Fruit fly (Drosophila melanogaster) whole organism, embryonic: ENCODE results near the gene CG33669.
A peak's percentile ranks its signal among the peaks of the same experiment; 100 is the strongest.

Experiments used
- CG10654 ChIP-seq: fragments of 200-800 bp; sonication (Bioruptor generic); optimal IDR thresholded peaks from 2 replicates; lab custom pipeline; 2016; ENCODE audit warnings: missing biosample characterization, missing genetic modification characterization
- CG12769 ChIP-seq: fragments of 200-800 bp; sonication (Bioruptor generic); optimal IDR thresholded peaks from 2 replicates; lab custom pipeline; 2019; ENCODE audit warnings: missing biosample characterization, mild to moderate bottlenecking, missing genetic modification characterization, moderate library complexity
- CG14441 ChIP-seq: fragments of 200-800 bp; sonication (Bioruptor generic); IDR thresholded peaks from 2 replicates; pipeline ENCODE4 v1.3.6; 2022; ENCODE audit warnings: missing biosample characterization, missing genetic modification characterization
- CG14965 ChIP-seq: fragments of 200-800 bp; sonication (Bioruptor generic); optimal IDR thresholded peaks from 2 replicates; lab custom pipeline; 2016; ENCODE audit warnings: missing biosample characterization, missing genetic modification characterization, borderline replicate concordance
- CG15269 ChIP-seq: fragments of 200-800 bp; sonication (Bioruptor generic); optimal IDR thresholded peaks from 2 replicates; lab custom pipeline; 2018; ENCODE audit warnings: missing biosample characterization, mild to moderate bottlenecking, missing genetic modification characterization, moderate library complexity
- CG1602 ChIP-seq: fragments of 200-800 bp; sonication (Bioruptor generic); optimal IDR thresholded peaks from 3 replicates; lab custom pipeline; 2016; ENCODE audit warnings: missing biosample characterization, missing genetic modification characterization
- CG18476 ChIP-seq: fragments of 200-800 bp; sonication (Bioruptor generic); optimal IDR thresholded peaks from 2 replicates; lab custom pipeline; 2016; ENCODE audit warnings: missing biosample characterization, mild to moderate bottlenecking, missing genetic modification characterization
- CG18619 ChIP-seq: fragments of 200-800 bp; sonication (Bioruptor generic); optimal IDR thresholded peaks from 3 replicates; lab custom pipeline; 2017; ENCODE audit warnings: missing biosample characterization, mild to moderate bottlenecking, missing genetic modification characterization
- CG2120 ChIP-seq: fragments of 200-800 bp; sonication (Bioruptor generic); optimal IDR thresholded peaks from 3 replicates; lab custom pipeline; 2016; ENCODE audit warnings: missing biosample characterization, missing genetic modification characterization
- CG2202 ChIP-seq: fragments of 200-800 bp; sonication (Bioruptor generic); optimal IDR thresholded peaks from 2 replicates; lab custom pipeline; 2018; ENCODE audit warnings: missing biosample characterization, mild to moderate bottlenecking, missing genetic modification characterization
- CG3065 ChIP-seq: fragments of 200-800 bp; sonication (Bioruptor generic); optimal IDR thresholded peaks from 2 replicates; lab custom pipeline; 2016; ENCODE audit warnings: missing biosample characterization, missing genetic modification characterization
- CG31224 ChIP-seq: fragments of 200-800 bp; sonication (Bioruptor generic); IDR thresholded peaks from 2 replicates; pipeline ENCODE4 v1.3.6; 2022; ENCODE audit warnings: missing biosample characterization, missing genetic modification characterization
- CG31388 ChIP-seq: fragments of 200-800 bp; sonication (Bioruptor generic); optimal IDR thresholded peaks from 2 replicates; lab custom pipeline; 2016; ENCODE audit warnings: missing biosample characterization, missing genetic modification characterization
- CG3281 ChIP-seq: fragments of 200-800 bp; sonication (Bioruptor generic); optimal IDR thresholded peaks from 3 replicates; lab custom pipeline; 2017; ENCODE audit warnings: missing biosample characterization, mild to moderate bottlenecking, missing genetic modification characterization
- CG4328 ChIP-seq: fragments of 200-800 bp; sonication (Bioruptor generic); optimal IDR thresholded peaks from 3 replicates; lab custom pipeline; 2017; ENCODE audit warnings: missing biosample characterization, missing genetic modification reagents, missing genetic modification characterization
- CG4360 ChIP-seq: fragments of 200-800 bp; sonication (Bioruptor generic); IDR thresholded peaks from 2 replicates; pipeline ENCODE4 v1.3.6; 2022; ENCODE audit warnings: missing biosample characterization, missing genetic modification characterization
- CG4820 ChIP-seq: fragments of 200-800 bp; sonication (Bioruptor generic); optimal IDR thresholded peaks from 3 replicates; lab custom pipeline; 2016; ENCODE audit warnings: missing biosample characterization, missing genetic modification characterization
- Dip3 ChIP-seq: fragments of 200-800 bp; sonication (Bioruptor generic); optimal IDR thresholded peaks from 3 replicates; lab custom pipeline; 2016; ENCODE audit warnings: missing biosample characterization, missing genetic modification characterization
- Doc3 ChIP-seq: fragments of 200-800 bp; sonication (Bioruptor generic); IDR thresholded peaks from 3 replicates; pipeline ENCODE4 v1.3.6; 2022; ENCODE audit warnings: missing biosample characterization, missing genetic modification characterization; ENCODE audit not compliant: partially characterized antibody
- HLH4C ChIP-seq: fragments of 200-800 bp; sonication (Bioruptor generic); IDR thresholded peaks from 3 replicates; pipeline ENCODE4 v1.3.6; 2022; ENCODE audit warnings: missing biosample characterization, missing genetic modification characterization; ENCODE audit not compliant: partially characterized antibody
- HmgD ChIP-seq: fragments of 200-800 bp; sonication (Bioruptor generic); optimal IDR thresholded peaks from 3 replicates; lab custom pipeline; 2016; ENCODE audit warnings: missing biosample characterization, missing genetic modification characterization
- Hr51 ChIP-seq, 2 experiments: fragments of 200-800 bp; sonication (Bioruptor generic); optimal IDR thresholded peaks; 2 replicates in 1 of 2; 3 replicates in 1 of 2; lab custom pipeline; 2016 to 2018; ENCODE audit warnings: missing biosample characterization in 2 of 2, missing genetic modification characterization in 2 of 2, mild to moderate bottlenecking in 1 of 2, moderate library complexity in 1 of 2
- Neu2 ChIP-seq: fragments of 200-800 bp; sonication (Bioruptor generic); optimal IDR thresholded peaks from 3 replicates; lab custom pipeline; 2016; ENCODE audit warnings: missing biosample characterization, missing genetic modification characterization, borderline replicate concordance
- Side ChIP-seq: fragments of 200-800 bp; sonication (Bioruptor generic); optimal IDR thresholded peaks from 2 replicates; lab custom pipeline; 2016; ENCODE audit warnings: missing biosample characterization, missing genetic modification characterization
- Stat92E ChIP-seq, 3 experiments: fragments of >200 bp in 2 of 3; fragments of 200-800 bp in 1 of 3; sonication (Bioruptor generic) in 1 of 3; optimal IDR thresholded peaks; 2 replicates each; lab custom pipeline; 2017 to 2019; ENCODE audit warnings: missing biosample characterization in 3 of 3, missing genetic modification characterization in 3 of 3, mild to moderate bottlenecking in 1 of 3, moderate library complexity in 1 of 3
- emc ChIP-seq: fragments of 200-800 bp; sonication (Bioruptor generic); optimal IDR thresholded peaks from 2 replicates; lab custom pipeline; 2016; ENCODE audit warnings: missing biosample characterization, missing genetic modification characterization
- en ChIP-seq: fragments of 200-800 bp; sonication (Bioruptor generic); optimal IDR thresholded peaks from 2 replicates; lab custom pipeline; 2016; ENCODE audit warnings: missing biosample characterization, missing genetic modification characterization
- fd3F ChIP-seq: fragments of 200-800 bp; sonication (Bioruptor generic); optimal IDR thresholded peaks from 2 replicates; lab custom pipeline; 2018; ENCODE audit warnings: missing biosample characterization, mild to moderate bottlenecking, missing genetic modification characterization, moderate library complexity
- fd64A ChIP-seq: fragments of 200-800 bp; sonication (Bioruptor generic); optimal IDR thresholded peaks from 3 replicates; lab custom pipeline; 2018; ENCODE audit warnings: missing biosample characterization, mild to moderate bottlenecking, missing genetic modification characterization
- grau ChIP-seq: fragments of 200-800 bp; optimal IDR thresholded peaks from 3 replicates; lab custom pipeline; 2019; ENCODE audit warnings: missing biosample characterization, mild to moderate bottlenecking, missing genetic modification characterization, moderate library complexity
- jing ChIP-seq: fragments of 200-800 bp; sonication (Bioruptor generic); optimal IDR thresholded peaks from 2 replicates; lab custom pipeline; 2018; ENCODE audit warnings: missing biosample characterization, mild to moderate bottlenecking, missing genetic modification characterization
- kni ChIP-seq: fragments of 200-800 bp; sonication (Bioruptor generic); optimal IDR thresholded peaks from 3 replicates; lab custom pipeline; 2017; ENCODE audit warnings: mild to moderate bottlenecking, missing biosample characterization, missing genetic modification reagents, missing genetic modification characterization
- lmd ChIP-seq: fragments of 200-800 bp; sonication (Bioruptor generic); IDR thresholded peaks from 2 replicates; pipeline ENCODE4 v1.3.6; 2022; ENCODE audit warnings: missing biosample characterization, missing genetic modification characterization
- peb ChIP-seq: fragments of 200-800 bp; sonication (Bioruptor generic); IDR thresholded peaks from 2 replicates; pipeline ENCODE4 v1.3.6; 2022; ENCODE audit warnings: missing biosample characterization, missing genetic modification characterization
- ranshi ChIP-seq: fragments of 200-800 bp; sonication (Bioruptor generic); IDR thresholded peaks from 2 replicates; pipeline ENCODE4 v1.3.6; 2022; ENCODE audit warnings: missing biosample characterization, missing genetic modification characterization
- sd ChIP-seq: fragments of 200-800 bp; sonication (Bioruptor generic); optimal IDR thresholded peaks from 3 replicates; lab custom pipeline; 2018; ENCODE audit warnings: missing biosample characterization, mild to moderate bottlenecking, missing genetic modification characterization, moderate library complexity
- sima ChIP-seq: fragments of 200-800 bp; sonication (Bioruptor generic); optimal IDR thresholded peaks from 2 replicates; lab custom pipeline; 2016; ENCODE audit warnings: missing biosample characterization, missing genetic modification characterization
- sna ChIP-seq: fragments of 200-800 bp; sonication (Bioruptor generic); IDR thresholded peaks from 2 replicates; pipeline ENCODE4 v1.3.6; 2022; ENCODE audit warnings: missing biosample characterization, missing genetic modification characterization; ENCODE audit not compliant: partially characterized antibody
- sug ChIP-seq: fragments of 200-800 bp; optimal IDR thresholded peaks from 2 replicates; lab custom pipeline; 2019; ENCODE audit warnings: missing biosample characterization, mild to moderate bottlenecking, missing genetic modification characterization, moderate library complexity
- tll ChIP-seq, 2 experiments: fragments of 200-800 bp in 1 of 2; fragments of >200 bp in 1 of 2; sonication (Bioruptor generic) in 1 of 2; optimal IDR thresholded peaks; 2 replicates each; lab custom pipeline; 2017 to 2019; ENCODE audit warnings: missing biosample characterization in 2 of 2, missing genetic modification characterization in 2 of 2, mild to moderate bottlenecking in 1 of 2, moderate library complexity in 1 of 2
- tup ChIP-seq: fragments of 200-800 bp; sonication (Bioruptor generic); optimal IDR thresholded peaks from 2 replicates; lab custom pipeline; 2016; ENCODE audit warnings: missing biosample characterization, mild to moderate bottlenecking, missing genetic modification characterization, moderate library complexity
- twi ChIP-seq: fragments of 200-800 bp; optimal IDR thresholded peaks from 2 replicates; lab custom pipeline; 2019; ENCODE audit warnings: missing biosample characterization, mild to moderate bottlenecking, missing genetic modification characterization, moderate library complexity
- unpg ChIP-seq: fragments of 200-800 bp; sonication (Bioruptor generic); optimal IDR thresholded peaks from 3 replicates; lab custom pipeline; 2018; ENCODE audit warnings: missing biosample characterization, mild to moderate bottlenecking, missing genetic modification characterization, moderate library complexity
- zf30C ChIP-seq: fragments of 200-800 bp; sonication (Bioruptor generic); optimal IDR thresholded peaks from 3 replicates; lab custom pipeline; 2018; ENCODE audit warnings: missing biosample characterization, mild to moderate bottlenecking, missing genetic modification characterization

Gene CG33669

DNA sequence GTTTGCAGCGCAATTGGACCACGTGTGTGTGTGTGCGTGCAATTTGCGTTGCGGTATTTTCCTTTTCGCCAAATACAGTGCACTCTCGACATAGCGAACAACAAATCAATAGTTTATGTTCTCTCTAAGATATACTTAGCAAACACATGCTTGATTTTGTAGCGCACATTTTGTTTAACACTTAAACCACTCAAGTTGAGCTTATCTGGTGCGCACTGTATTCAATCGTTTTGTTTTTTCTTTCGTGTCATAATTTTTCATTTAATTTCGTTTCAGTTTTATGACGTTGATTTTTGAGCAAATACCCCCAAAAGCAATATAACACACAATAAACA, 33.6 kb downstream of the CG33669 start (continued):
- TF ChIP-seq sug (tag; lab: Kevin White, UChicago), result peak; percentile 88
- TF ChIP-seq peb, result peak; percentile 41; the same call in 1 of the 2 replicates
- TF ChIP-seq CG15269 (tag; lab: Kevin White, UChicago), result peak; percentile 92
- TF ChIP-seq fd3F, result peak; percentile 84
- TF ChIP-seq CG10654 (GFP tag; lab: Kevin White, UChicago), result peak; percentile 76
- TF ChIP-seq CG4328 (GFP tag; lab: Kevin White, UChicago), result peak; percentile 72
- TF ChIP-seq HLH4C, result no peak
- TF ChIP-seq jing (GFP tag; lab: Kevin White, UChicago), result peak; percentile 70
- peak; percentile 41 for TF ChIP-seq tup
- peak; percentile 95 for TF ChIP-seq CG12769 (tag; lab: Kevin White, UChicago)
- TF ChIP-seq grau (tag; lab: Kevin White, UChicago), result peak; percentile 97
- TF ChIP-seq CG14965 (GFP tag; lab: Kevin White, UChicago), result no peak
- TF ChIP-seq sd (tag; lab: Kevin White, UChicago), result peak; percentile 78
- TF ChIP-seq CG2120 (GFP tag; lab: Kevin White, UChicago), result peak; percentile 94
- TF ChIP-seq CG1602 (GFP tag; lab: Kevin White, UChicago), result peak; percentile 65
- peak; percentile 41 for TF ChIP-seq twi (tag; lab: Kevin White, UChicago)
- TF ChIP-seq CG14441, result peak; percentile 90
- peak; percentile 82 for TF ChIP-seq CG18619
- peak; percentile 11 for TF ChIP-seq kni (GFP tag; lab: Kevin White, UChicago)
- peak; percentile 76 to 86 for TF ChIP-seq Hr51 (GFP tag; optimal IDR thresholded peaks at IDR 0.05; lab: Kevin White, UChicago)
- TF ChIP-seq sima (GFP tag; lab: Kevin White, UChicago), result no peak
- peak; percentile 78 for TF ChIP-seq CG31224 (GFP tag; lab: Robert Waterston, UW)
- peak; percentile 91 for TF ChIP-seq lmd
- TF ChIP-seq CG4360, result no peak
- TF ChIP-seq unpg (GFP tag; lab: Kevin White, UChicago), result peak; percentile 85
- no peak for TF ChIP-seq Stat92E (GFP tag; optimal IDR thresholded peaks at IDR 0.05; lab: Kevin White, UChicago)
- peak; percentile 80 for TF ChIP-seq en (GFP tag; lab: Kevin White, UChicago)
- peak; percentile 14 for TF ChIP-seq CG31388 (GFP tag; lab: Kevin White, UChicago)
- TF ChIP-seq sna (GFP tag; lab: Robert Waterston, UW), result no peak
- TF ChIP-seq HmgD, result peak; percentile 27
- peak; percentile 75 for TF ChIP-seq CG4820 (GFP tag; lab: Kevin White, UChicago)
- TF ChIP-seq Neu2 (GFP tag; lab: Kevin White, UChicago), result no peak
- TF ChIP-seq Doc3 (GFP tag; lab: Robert Waterston, UW), result no peak
- no peak for TF ChIP-seq tll (GFP tag; optimal IDR thresholded peaks at IDR 0.05; lab: Kevin White, UChicago)
- peak; percentile 48 for TF ChIP-seq emc
- peak; percentile 85 for TF ChIP-seq Side (GFP tag; lab: Kevin White, UChicago)
- TF ChIP-seq Dip3 (GFP tag; lab: Kevin White, UChicago), result peak; percentile 88
- TF ChIP-seq CG2202 (tag; lab: Kevin White, UChicago), result no peak
- peak; percentile 89 for TF ChIP-seq ranshi (GFP tag; lab: Robert Waterston, UW)
- peak; percentile 52 for TF ChIP-seq CG3065 (GFP tag; lab: Kevin White, UChicago)
- peak; percentile 89 for TF ChIP-seq CG3281 (GFP tag; lab: Kevin White, UChicago)
- no peak for TF ChIP-seq zf30C (GFP tag; lab: Kevin White, UChicago)
- peak; percentile 44 for TF ChIP-seq CG18476 (GFP tag; lab: Kevin White, UChicago)
- TF ChIP-seq fd64A (GFP tag; lab: Kevin White, UChicago), result peak; percentile 33
